Worm (Caenorhabditis elegans) whole organism, young adult: ENCODE measurements around the gene F49E11.2.

Source experiments
- B0019.2 ChIP-seq: fragments of 200-800 bp; sonication (Bioruptor generic); conservative IDR thresholded peaks from 2 replicates; pipeline ENCODE4 v1.3.6; 2022; ENCODE audit warnings: missing genetic modification reagents, missing genetic modification characterization, missing compliant biosample characterization
- ekl-4 ChIP-seq: fragments of 200-800 bp; sonication (Bioruptor generic); IDR thresholded peaks from 2 replicates; pipeline ENCODE4 v1.3.6; 2022; ENCODE audit warnings: missing genetic modification reagents, missing genetic modification characterization, missing compliant biosample characterization
- lin-35 ChIP-seq, 3 experiments: fragments of 150-350 bp in 2 of 3; sonication (generic microtip) in 1 of 3; optimal IDR thresholded peaks; 2 replicates each; lab custom pipeline; 2014 to 2018; ENCODE audit warnings: missing biosample characterization in 3 of 3, missing genetic modification characterization in 3 of 3, missing genetic modification reagents in 3 of 3
- pbrm-1 ChIP-seq: fragments of 200-800 bp; sonication (Bioruptor generic); IDR thresholded peaks from 2 replicates; pipeline ENCODE4 v1.3.6; 2022; ENCODE audit warnings: missing genetic modification reagents, missing genetic modification characterization, missing compliant biosample characterization

- TF ChIP-seq lin-35 (GFP tag; optimal IDR thresholded peaks at IDR 0.05; lab: Kevin White, UChicago) (no peak), pbrm-1 (GFP tag; lab: Robert Waterston, UW) (no peak), B0019.2 (GFP tag; lab: Robert Waterston, UW) (no peak), ekl-4 (GFP tag; lab: Robert Waterston, UW) (no peak)
Measured at ce11 chrIV:13068451-13068850, 29.7 kb upstream of the F49E11.2 start, which contains the start of gene scl-6.
